Worm (Caenorhabditis elegans) whole organism, L4 larva: ENCODE results near the gene dyf-6.

Experiments used
- D1046.2 ChIP-seq: fragments of 200-800 bp; sonication (Bioruptor generic); IDR thresholded peaks from 2 replicates; pipeline ENCODE4 v1.3.6; 2022; ENCODE audit warnings: missing genetic modification characterization, missing compliant biosample characterization
- F10B5.3 ChIP-seq: sonication (generic microtip); optimal IDR thresholded peaks from 2 replicates; lab custom pipeline; 2016; ENCODE audit warnings: mild to moderate bottlenecking, missing genetic modification characterization, missing compliant biosample characterization
- F26F4.8 ChIP-seq: fragments of 200-800 bp; sonication (Bioruptor generic); conservative IDR thresholded peaks from 2 replicates; pipeline ENCODE4 v1.3.6; 2022; ENCODE audit warnings: missing genetic modification characterization, missing compliant biosample characterization
- F37D6.2 ChIP-seq: sonication (generic microtip); optimal IDR thresholded peaks from 2 replicates; lab custom pipeline; 2016; ENCODE audit warnings: mild to moderate bottlenecking, missing genetic modification characterization, missing compliant biosample characterization
- R02D3.7 ChIP-seq: fragments of 150-350 bp; sonication (generic microtip); optimal IDR thresholded peaks from 3 replicates; lab custom pipeline; 2014; ENCODE audit warnings: missing biosample characterization, missing genetic modification characterization
- T26A8.4 ChIP-seq: fragments of 200-800 bp; sonication (Bioruptor generic); IDR thresholded peaks from 2 replicates; pipeline ENCODE4 v1.3.6; 2022; ENCODE audit warnings: missing genetic modification characterization, missing compliant biosample characterization
- Y48G9A.11 ChIP-seq: fragments of 200-800 bp; sonication (Bioruptor generic); IDR thresholded peaks from 2 replicates; pipeline ENCODE4 v1.3.6; 2022; ENCODE audit warnings: missing genetic modification reagents, missing genetic modification characterization, missing compliant biosample characterization
- Y75B8A.6 ChIP-seq: fragments of 200-800 bp; sonication (Bioruptor generic); IDR thresholded peaks from 2 replicates; pipeline ENCODE4 v1.3.6; 2022; ENCODE audit warnings: missing genetic modification reagents, missing genetic modification characterization, missing compliant biosample characterization
- ZK546.5 ChIP-seq, 2 experiments: sonication (generic microtip); optimal IDR thresholded peaks; 2 replicates each; lab custom pipeline; 2017; ENCODE audit warnings: missing biosample characterization in 2 of 2, missing genetic modification characterization in 2 of 2
- aly-2 ChIP-seq: sonication (generic microtip); optimal IDR thresholded peaks from 2 replicates; lab custom pipeline; 2018; ENCODE audit warnings: missing biosample characterization, missing genetic modification characterization
- ama-1 ChIP-seq: fragments of 150-350 bp; optimal IDR thresholded peaks from 2 replicates; lab custom pipeline; 2014; ENCODE audit warnings: inconsistent platforms, mixed read lengths
- arid-1 ChIP-seq: fragments of 200-800 bp; sonication (Bioruptor generic); conservative IDR thresholded peaks from 2 replicates; pipeline ENCODE4 v1.3.6; 2022; ENCODE audit warnings: missing genetic modification reagents, missing genetic modification characterization, missing compliant biosample characterization
- ceh-44 ChIP-seq: fragments of 200-800 bp; sonication (Bioruptor generic); IDR thresholded peaks from 2 replicates; pipeline ENCODE4 v1.3.6; 2022; ENCODE audit warnings: missing genetic modification reagents, missing genetic modification characterization, missing compliant biosample characterization
- ceh-62 ChIP-seq: sonication (generic microtip); optimal IDR thresholded peaks from 2 replicates; lab custom pipeline; 2017; ENCODE audit warnings: missing biosample characterization, missing genetic modification characterization
- ceh-82 ChIP-seq: sonication (generic microtip); optimal IDR thresholded peaks from 2 replicates; lab custom pipeline; 2017; ENCODE audit warnings: missing biosample characterization, missing genetic modification characterization
- ces-1 ChIP-seq: fragments of 150-350 bp; sonication (generic microtip); optimal IDR thresholded peaks from 4 replicates; lab custom pipeline; 2014; ENCODE audit warnings: missing biosample characterization, missing genetic modification reagents, missing genetic modification characterization
- cey-2 ChIP-seq: sonication (generic microtip); optimal IDR thresholded peaks from 3 replicates; lab custom pipeline; 2017; ENCODE audit warnings: missing genetic modification characterization, mild to moderate bottlenecking, missing compliant biosample characterization, antibody characterized with exemption, borderline replicate concordance; ENCODE audit not compliant: insufficient read depth
- daf-12 ChIP-seq: fragments of 150-350 bp; optimal IDR thresholded peaks from 2 replicates; lab custom pipeline; 2014; ENCODE audit warnings: missing biosample characterization, missing genetic modification reagents, missing genetic modification characterization
- daf-19 ChIP-seq: fragments of 200-800 bp; sonication (Bioruptor generic); conservative IDR thresholded peaks from 2 replicates; pipeline ENCODE4 v1.3.6; 2022; ENCODE audit warnings: missing genetic modification characterization, missing compliant biosample characterization
- dmd-6 ChIP-seq: fragments of 200-800 bp; sonication (Bioruptor generic); IDR thresholded peaks from 2 replicates; pipeline ENCODE4 v1.3.6; 2022; ENCODE audit warnings: missing genetic modification reagents, missing genetic modification characterization, missing compliant biosample characterization
- dmd-8 ChIP-seq: fragments of 200-800 bp; sonication (Bioruptor generic); IDR thresholded peaks from 2 replicates; pipeline ENCODE4 v1.3.6; 2022; ENCODE audit warnings: missing genetic modification characterization, missing compliant biosample characterization
- dmd-9 ChIP-seq: fragments of 200-800 bp; sonication (Bioruptor generic); IDR thresholded peaks from 2 replicates; pipeline ENCODE4 v1.3.6; 2022; ENCODE audit warnings: missing genetic modification reagents, missing genetic modification characterization, missing compliant biosample characterization
- dpl-1 ChIP-seq: fragments of 150-350 bp; optimal IDR thresholded peaks from 2 replicates; lab custom pipeline; 2014; ENCODE audit warnings: missing biosample characterization, missing genetic modification reagents, missing genetic modification characterization
- dve-1 ChIP-seq: sonication (generic microtip); optimal IDR thresholded peaks from 2 replicates; lab custom pipeline; 2017; ENCODE audit warnings: antibody characterized with exemption, mild to moderate bottlenecking, missing genetic modification characterization, missing compliant biosample characterization; ENCODE audit not compliant: insufficient read depth
- fos-1 ChIP-seq: fragments of 150-350 bp; optimal IDR thresholded peaks from 2 replicates; lab custom pipeline; 2014; ENCODE audit warnings: missing biosample characterization, missing genetic modification characterization
- hlh-11 ChIP-seq: fragments of 200-800 bp; sonication (Bioruptor generic); optimal IDR thresholded peaks from 2 replicates; lab custom pipeline; 2018; ENCODE audit warnings: mild to moderate bottlenecking, missing genetic modification characterization, missing compliant biosample characterization
- jun-1 ChIP-seq: fragments of 150-350 bp; optimal IDR thresholded peaks from 2 replicates; lab custom pipeline; 2014; ENCODE audit warnings: missing biosample characterization, missing genetic modification reagents, missing genetic modification characterization
- lim-7 ChIP-seq: fragments of 200-800 bp; sonication (Bioruptor generic); IDR thresholded peaks from 2 replicates; pipeline ENCODE4 v1.3.6; 2022; ENCODE audit warnings: missing genetic modification characterization, missing compliant biosample characterization
- lin-1 ChIP-seq: fragments of 200-800 bp; sonication (Bioruptor generic); IDR thresholded peaks from 2 replicates; pipeline ENCODE4 v1.3.6; 2022; ENCODE audit warnings: missing genetic modification reagents, missing genetic modification characterization, missing compliant biosample characterization
- lin-13 ChIP-seq: fragments of 150-350 bp; optimal IDR thresholded peaks from 2 replicates; lab custom pipeline; 2014; ENCODE audit warnings: missing biosample characterization, missing genetic modification reagents, missing genetic modification characterization
- lin-15B ChIP-seq: fragments of 150-350 bp; sonication (generic microtip); optimal IDR thresholded peaks from 3 replicates; lab custom pipeline; 2014; ENCODE audit warnings: missing biosample characterization, missing genetic modification characterization
- lin-29 ChIP-seq: fragments of 200-800 bp; sonication (Bioruptor generic); IDR thresholded peaks from 2 replicates; pipeline ENCODE4 v1.3.6; 2022; ENCODE audit warnings: missing genetic modification reagents, missing genetic modification characterization, missing compliant biosample characterization
- madf-5 ChIP-seq, 2 experiments: fragments of 200-800 bp; sonication (Bioruptor generic); IDR thresholded peaks; 2 replicates each; pipeline ENCODE4 v1.3.6; 2022; ENCODE audit warnings: missing compliant biosample characterization in 2 of 2, missing genetic modification characterization in 2 of 2
- mdl-1 ChIP-seq, 2 experiments: fragments of 150-350 bp in 1 of 2; sonication (generic microtip) in 1 of 2; optimal IDR thresholded peaks; 2 replicates each; lab custom pipeline; 2014 to 2017; ENCODE audit warnings: missing biosample characterization in 2 of 2, missing genetic modification characterization in 2 of 2
- mdt-29 ChIP-seq: fragments of 200-800 bp; sonication (Bioruptor generic); IDR thresholded peaks from 2 replicates; pipeline ENCODE4 v1.3.6; 2022; ENCODE audit warnings: missing genetic modification reagents, missing genetic modification characterization, missing compliant biosample characterization
- mxl-2 ChIP-seq: fragments of 200-800 bp; sonication (Bioruptor generic); conservative IDR thresholded peaks from 2 replicates; pipeline ENCODE4 v1.3.6; 2022; ENCODE audit warnings: missing genetic modification reagents, missing genetic modification characterization, missing compliant biosample characterization
- nhr-102 ChIP-seq: sonication (generic microtip); optimal IDR thresholded peaks from 2 replicates; lab custom pipeline; 2016; ENCODE audit warnings: mild to moderate bottlenecking, missing genetic modification characterization, moderate library complexity, missing compliant biosample characterization
- nhr-11 ChIP-seq: fragments of 150-350 bp; optimal IDR thresholded peaks from 2 replicates; lab custom pipeline; 2014; ENCODE audit warnings: missing biosample characterization, missing genetic modification characterization
- nhr-111 ChIP-seq: fragments of 200-800 bp; sonication (Bioruptor generic); optimal IDR thresholded peaks from 2 replicates; lab custom pipeline; 2018; ENCODE audit warnings: mild to moderate bottlenecking, missing genetic modification characterization, missing compliant biosample characterization
- nhr-237 ChIP-seq: sonication (generic microtip); optimal IDR thresholded peaks from 2 replicates; lab custom pipeline; 2017; ENCODE audit warnings: missing biosample characterization, missing genetic modification characterization
- nhr-6 ChIP-seq: fragments of 150-350 bp; optimal IDR thresholded peaks from 2 replicates; lab custom pipeline; 2014; ENCODE audit warnings: missing biosample characterization, missing genetic modification characterization
- nhr-76 ChIP-seq: fragments of 150-350 bp; optimal IDR thresholded peaks from 2 replicates; lab custom pipeline; 2014; ENCODE audit warnings: missing biosample characterization, missing genetic modification characterization
- php-3 ChIP-seq: fragments of 200-800 bp; sonication (Bioruptor generic); IDR thresholded peaks from 2 replicates; pipeline ENCODE4 v1.3.6; 2022; ENCODE audit warnings: missing genetic modification reagents, missing genetic modification characterization, missing compliant biosample characterization
- pqm-1 ChIP-seq: sonication (generic microtip); optimal IDR thresholded peaks from 2 replicates; lab custom pipeline; 2017; ENCODE audit warnings: missing biosample characterization, missing genetic modification characterization
- saeg-2 ChIP-seq: fragments of 200-800 bp; sonication (Bioruptor generic); IDR thresholded peaks from 2 replicates; pipeline ENCODE4 v1.3.6; 2022; ENCODE audit warnings: missing genetic modification reagents, missing genetic modification characterization, missing compliant biosample characterization
- set-16 ChIP-seq: fragments of 200-800 bp; sonication (Bioruptor generic); IDR thresholded peaks from 2 replicates; pipeline ENCODE4 v1.3.6; 2022; ENCODE audit warnings: missing genetic modification reagents, missing genetic modification characterization, missing compliant biosample characterization
- skn-1 ChIP-seq: fragments of 150-350 bp; optimal IDR thresholded peaks from 2 replicates; lab custom pipeline; 2014; ENCODE audit warnings: missing biosample characterization, missing genetic modification characterization
- unc-130 ChIP-seq: sonication (generic microtip); optimal IDR thresholded peaks from 2 replicates; lab custom pipeline; 2016; ENCODE audit warnings: missing genetic modification reagents, missing genetic modification characterization, missing compliant biosample characterization
- unc-62 ChIP-seq, 3 experiments: fragments of 150-350 bp in 1 of 3; sonication (generic microtip); optimal IDR thresholded peaks in 2 of 3; peaks in 1 of 3; 1 replicate in 1 of 3; 2 replicates in 2 of 3; lab custom pipeline; 2014 to 2017; ENCODE audit warnings: missing biosample characterization in 3 of 3, missing genetic modification characterization in 3 of 3, missing genetic modification reagents in 3 of 3, missing genotype in 1 of 3
- zag-1 ChIP-seq: fragments of 150-350 bp; optimal IDR thresholded peaks from 2 replicates; lab custom pipeline; 2014; ENCODE audit warnings: missing biosample characterization, missing genetic modification characterization
- zfp-2 ChIP-seq: sonication (generic microtip); optimal IDR thresholded peaks from 2 replicates; lab custom pipeline; 2016; ENCODE audit warnings: mild to moderate bottlenecking, missing genetic modification characterization, missing compliant biosample characterization
- ztf-11 ChIP-seq: fragments of 150-350 bp; optimal IDR thresholded peaks from 2 replicates; lab custom pipeline; 2014; ENCODE audit warnings: missing biosample characterization, missing genetic modification characterization
- ztf-7 ChIP-seq: fragments of 150-350 bp; optimal IDR thresholded peaks from 2 replicates; lab custom pipeline; 2014; ENCODE audit warnings: missing biosample characterization, missing genetic modification characterization

dyf-6 gene

DNA sequence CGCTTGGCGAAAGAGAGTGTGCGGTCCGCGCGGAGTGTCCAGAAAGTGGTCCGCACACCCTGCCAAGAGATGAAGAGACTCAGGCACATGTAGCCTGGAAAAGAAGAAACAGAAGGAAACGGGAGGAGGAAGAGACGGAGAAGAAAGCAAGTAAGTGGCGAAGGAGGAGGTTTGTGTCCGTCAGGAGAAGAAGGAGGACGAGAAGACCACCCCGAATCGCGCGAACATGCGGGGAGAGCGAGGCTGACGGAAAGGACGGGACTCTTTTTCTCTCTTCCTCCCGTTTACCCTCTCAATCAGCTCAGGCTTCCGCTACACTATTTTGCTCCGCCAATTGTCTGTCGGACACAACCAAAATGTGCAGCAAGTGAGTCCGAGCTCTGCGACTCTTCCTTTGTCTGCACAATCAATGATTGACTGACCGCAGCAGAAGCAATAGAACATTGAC, 49.2 kb upstream of the dyf-6 start (continued):
- no peak for TF ChIP-seq cey-2 (tag; lab: Kevin White, UChicago)
- no peak for TF ChIP-seq lin-29 (GFP tag; lab: Robert Waterston, UW)
- TF ChIP-seq ces-1, result no peak
- no peak for TF ChIP-seq madf-5 (GFP tag; IDR thresholded peaks at IDR 0.05; lab: Robert Waterston, UW)
- no peak for TF ChIP-seq F10B5.3 (tag; lab: Kevin White, UChicago)
- no peak for TF ChIP-seq T26A8.4 (GFP tag; lab: Robert Waterston, UW)
- no peak for TF ChIP-seq D1046.2 (GFP tag; lab: Robert Waterston, UW)
- TF ChIP-seq dpl-1 (GFP tag; lab: Kevin White, UChicago), result no peak
- no peak for TF ChIP-seq ceh-44
- TF ChIP-seq lim-7 (GFP tag; lab: Robert Waterston, UW), result no peak
- no peak for TF ChIP-seq ztf-7 (tag; lab: Kevin White, UChicago)
- no peak for TF ChIP-seq saeg-2 (GFP tag; lab: Robert Waterston, UW)
- TF ChIP-seq arid-1 (GFP tag; lab: Robert Waterston, UW), result no peak
- no peak for TF ChIP-seq jun-1 (tag; lab: Kevin White, UChicago)
- peak; percentile 29 for TF ChIP-seq zag-1 (tag; lab: Kevin White, UChicago)
- no peak for TF ChIP-seq lin-15B (tag; lab: Kevin White, UChicago)
- peak; percentile 94 for TF ChIP-seq set-16 (GFP tag; lab: Robert Waterston, UW)
- TF ChIP-seq mdt-29 (GFP tag; lab: Robert Waterston, UW), result no peak
- no peak for TF ChIP-seq F26F4.8 (GFP tag; lab: Robert Waterston, UW)
- no peak for TF ChIP-seq ceh-82 (tag; lab: Kevin White, UChicago)
- no peak for TF ChIP-seq lin-1 (GFP tag; lab: Robert Waterston, UW)
- TF ChIP-seq dmd-6 (GFP tag; lab: Robert Waterston, UW), result peak; percentile 24; the same call in 1 of the 2 replicates
- TF ChIP-seq ama-1, result no peak
- no peak for TF ChIP-seq ztf-11 (tag; lab: Kevin White, UChicago)
- no peak for TF ChIP-seq ZK546.5 (tag; optimal IDR thresholded peaks at IDR 0.05; lab: Kevin White, UChicago)
- TF ChIP-seq unc-130 (GFP tag; lab: Kevin White, UChicago), result no peak
- peak in 1 of 2 experiments; percentile 66 for TF ChIP-seq mdl-1 (tag; optimal IDR thresholded peaks at IDR 0.05; lab: Kevin White, UChicago)
- no peak for TF ChIP-seq skn-1 (tag; lab: Kevin White, UChicago)
- no peak for TF ChIP-seq fos-1
- TF ChIP-seq daf-12 (tag; lab: Kevin White, UChicago), result no peak
- peak; percentile 5 for TF ChIP-seq zfp-2 (tag; lab: Kevin White, UChicago)
- TF ChIP-seq daf-19 (GFP tag; lab: Robert Waterston, UW), result no peak
- TF ChIP-seq F37D6.2 (tag; lab: Kevin White, UChicago), result peak; percentile 80
- TF ChIP-seq php-3, result no peak
- peak; percentile 89 for TF ChIP-seq nhr-11 (tag; lab: Kevin White, UChicago)
- peak in 1 of 2 experiments; percentile 87 for TF ChIP-seq unc-62 (GFP tag; optimal IDR thresholded peaks at IDR 0.05 in 1 of 2; lab: Kevin White, UChicago)
- TF ChIP-seq unc-62 (tag; optimal IDR thresholded peaks at IDR 0.05; lab: Kevin White, UChicago), result no peak
- no peak for TF ChIP-seq mxl-2 (GFP tag; lab: Robert Waterston, UW)
- no peak for TF ChIP-seq Y75B8A.6 (GFP tag; lab: Robert Waterston, UW)
- no peak for TF ChIP-seq nhr-237 (tag; lab: Kevin White, UChicago)
- TF ChIP-seq pqm-1, result no peak
- TF ChIP-seq aly-2, result no peak
- no peak for TF ChIP-seq ceh-62 (tag; lab: Kevin White, UChicago)
- no peak for TF ChIP-seq nhr-102
- peak; percentile 74 for TF ChIP-seq hlh-11 (tag; lab: Kevin White, UChicago)
- TF ChIP-seq Y48G9A.11 (GFP tag; lab: Robert Waterston, UW), result no peak
- no peak for TF ChIP-seq dmd-9 (GFP tag; lab: Robert Waterston, UW)
- no peak for TF ChIP-seq lin-13 (GFP tag; lab: Kevin White, UChicago)
- TF ChIP-seq dve-1, result peak; percentile 26
- TF ChIP-seq nhr-6 (tag; lab: Kevin White, UChicago), result no peak
- TF ChIP-seq nhr-76 (tag; lab: Kevin White, UChicago), result no peak
- TF ChIP-seq R02D3.7, result no peak
- no peak for TF ChIP-seq nhr-111 (GFP tag; lab: Kevin White, UChicago)
- TF ChIP-seq dmd-8 (GFP tag; lab: Robert Waterston, UW), result no peak
